Worm (Caenorhabditis elegans): ENCODE results near the gene Y39H10A.1.

DNA sequence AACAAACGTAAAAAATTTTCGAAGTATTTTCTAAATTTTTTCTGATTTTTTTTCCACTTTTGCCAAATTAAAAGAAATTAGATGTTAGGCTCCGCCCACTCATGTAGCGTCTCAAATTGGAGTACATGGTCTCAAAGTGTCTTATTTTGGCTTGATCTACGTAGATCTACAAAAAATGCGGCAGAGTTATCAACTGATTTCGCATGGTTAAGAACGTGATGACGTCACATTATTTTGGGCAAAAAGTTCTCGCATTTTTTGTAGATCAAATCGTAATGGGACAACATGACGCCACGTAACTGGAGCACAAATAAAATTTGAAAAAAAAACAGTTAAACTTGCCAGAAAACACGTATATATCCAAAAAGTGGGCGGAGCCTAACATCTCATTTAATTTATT lies 5.2 kb upstream of the Y39H10A.1 start:
- TF ChIP-seq blmp-1 (tag; optimal IDR thresholded peaks at IDR 0.05) (no peak), M03D4.4 (tag; optimal IDR thresholded peaks at IDR 0.05) (no peak), elt-3 (tag; optimal IDR thresholded peaks at IDR 0.05) (no peak), unc-62 (GFP tag; optimal IDR thresholded peaks at IDR 0.05) (no peak), ztf-11 (tag; optimal IDR thresholded peaks at IDR 0.05) (no peak), ham-2 (GFP tag; optimal IDR thresholded peaks at IDR 0.05) (no peak), nhr-28 (tag; optimal IDR thresholded peaks at IDR 0.05) (no peak), nhr-237 (tag; optimal IDR thresholded peaks at IDR 0.05) (no peak), elt-1 (tag; optimal IDR thresholded peaks at IDR 0.05; ENCODE audit: borderline replicate concordance, insufficient read depth) (no peak), hlh-1 (tag; optimal IDR thresholded peaks at IDR 0.05) (no peak), pha-4 (tag; optimal IDR thresholded peaks at IDR 0.05) (no peak), unc-39 (tag; optimal IDR thresholded peaks at IDR 0.05) (no peak), nhr-12 (tag; optimal IDR thresholded peaks at IDR 0.05) (no peak), nhr-76 (tag; optimal IDR thresholded peaks at IDR 0.05) (no peak)

Data from whole organism, mixed stage, embryonic.